Worm (Caenorhabditis elegans) whole organism, young adult: ENCODE measurements around the gene C33E10.8.

Source experiments
- bed-2 ChIP-seq: fragments of 200-800 bp; sonication (Bioruptor generic); IDR thresholded peaks from 2 replicates; pipeline ENCODE4 v1.3.6; 2022; ENCODE audit warnings: missing genetic modification reagents, missing genetic modification characterization, missing compliant biosample characterization
- ceh-58 ChIP-seq: fragments of 200-800 bp; sonication (Bioruptor generic); IDR thresholded peaks from 2 replicates; pipeline ENCODE4 v1.3.6; 2022; ENCODE audit warnings: missing genetic modification characterization, missing compliant biosample characterization
- tlf-1 ChIP-seq: fragments of 200-800 bp; sonication (Bioruptor generic); optimal IDR thresholded peaks from 2 replicates; lab custom pipeline; 2018; ENCODE audit warnings: mild to moderate bottlenecking, missing genetic modification characterization, missing compliant biosample characterization
- unc-62 ChIP-seq: fragments of 150-350 bp; optimal IDR thresholded peaks from 2 replicates; lab custom pipeline; 2014; ENCODE audit warnings: missing biosample characterization, missing genetic modification reagents, missing genetic modification characterization

DNA sequence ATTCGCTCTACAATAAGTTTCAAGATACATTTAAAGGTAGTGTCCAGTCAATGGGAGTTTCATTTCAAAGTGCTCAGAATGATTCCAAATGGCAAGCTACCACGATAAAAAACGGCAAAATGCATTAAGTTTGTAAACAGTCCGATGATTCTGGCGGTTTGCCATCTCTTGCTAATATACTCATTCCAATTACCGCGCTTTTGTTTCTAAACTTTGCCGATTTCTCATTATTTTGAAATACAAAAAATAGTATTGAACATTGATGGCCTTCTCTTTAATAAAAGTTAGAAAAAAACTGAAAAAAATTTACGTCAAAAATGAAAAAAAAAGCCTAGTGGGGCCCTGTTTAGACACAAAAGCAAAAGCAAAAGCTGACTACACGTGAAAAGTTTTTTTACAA lies 609 bp downstream of the C33E10.8 start:
- no peak for TF ChIP-seq unc-62 (GFP tag; lab: Kevin White, UChicago)
- no peak for TF ChIP-seq ceh-58 (GFP tag; lab: Robert Waterston, UW)
- no peak for TF ChIP-seq tlf-1
- TF ChIP-seq bed-2 (GFP tag; lab: Robert Waterston, UW): no peak
